Worm (Caenorhabditis elegans) whole organism, late embryonic: ENCODE measurements around the gene ZC449.1.

Experiments
- C08G9.2 ChIP-seq: sonication (generic microtip); optimal IDR thresholded peaks from 2 replicates; lab custom pipeline; 2016; ENCODE audit warnings: mild to moderate bottlenecking, missing genetic modification characterization, moderate library complexity, missing compliant biosample characterization
- C38D4.7 ChIP-seq: fragments of 200-800 bp; sonication (Bioruptor generic); optimal IDR thresholded peaks from 2 replicates; lab custom pipeline; 2018; ENCODE audit warnings: mild to moderate bottlenecking, missing genetic modification characterization, moderate library complexity, missing compliant biosample characterization
- K02D7.2 ChIP-seq: sonication (generic microtip); optimal IDR thresholded peaks from 2 replicates; lab custom pipeline; 2017; ENCODE audit warnings: mild to moderate bottlenecking, missing genetic modification characterization, missing compliant biosample characterization
- ahr-1 ChIP-seq: sonication (generic microtip); optimal IDR thresholded peaks from 2 replicates; lab custom pipeline; 2016; ENCODE audit warnings: missing genetic modification characterization, missing compliant biosample characterization
- ama-1 ChIP-seq: fragments of 150-350 bp; optimal IDR thresholded peaks from 2 replicates; lab custom pipeline; 2014
- ceh-14 ChIP-seq: sonication (generic microtip); optimal IDR thresholded peaks from 2 replicates; lab custom pipeline; 2016; ENCODE audit warnings: missing genotype, missing genetic modification characterization, missing compliant biosample characterization
- ceh-18 ChIP-seq: sonication (generic microtip); optimal IDR thresholded peaks from 2 replicates; lab custom pipeline; 2016; ENCODE audit warnings: missing genetic modification characterization, missing compliant biosample characterization
- ceh-2 ChIP-seq: sonication (generic microtip); optimal IDR thresholded peaks from 2 replicates; lab custom pipeline; 2016; ENCODE audit warnings: missing genotype, missing genetic modification characterization, missing compliant biosample characterization
- ceh-22 ChIP-seq: sonication (generic microtip); optimal IDR thresholded peaks from 2 replicates; lab custom pipeline; 2017; ENCODE audit warnings: missing biosample characterization, missing genetic modification characterization
- ceh-31 ChIP-seq: sonication (generic microtip); optimal IDR thresholded peaks from 2 replicates; lab custom pipeline; 2016; ENCODE audit warnings: missing genetic modification characterization, missing compliant biosample characterization
- ceh-34 ChIP-seq: sonication (generic microtip); optimal IDR thresholded peaks from 2 replicates; lab custom pipeline; 2016; ENCODE audit warnings: mild to moderate bottlenecking, missing genetic modification characterization, missing compliant biosample characterization
- ceh-6 ChIP-seq: fragments of 200-800 bp; sonication (Bioruptor generic); optimal IDR thresholded peaks from 2 replicates; lab custom pipeline; 2018; ENCODE audit warnings: mild to moderate bottlenecking, missing genetic modification characterization, missing compliant biosample characterization
- che-1 ChIP-seq: sonication (generic microtip); optimal IDR thresholded peaks from 2 replicates; lab custom pipeline; 2016; ENCODE audit warnings: mild to moderate bottlenecking, missing genetic modification characterization, missing compliant biosample characterization
- dve-1 ChIP-seq: sonication (generic microtip); optimal IDR thresholded peaks from 2 replicates; lab custom pipeline; 2017; ENCODE audit warnings: antibody characterized with exemption, mild to moderate bottlenecking, missing genetic modification characterization, missing compliant biosample characterization
- eyg-1 ChIP-seq: sonication (generic microtip); optimal IDR thresholded peaks from 2 replicates; lab custom pipeline; 2016; ENCODE audit warnings: missing genotype, missing genetic modification characterization, missing compliant biosample characterization
- fkh-10 ChIP-seq: fragments of 150-350 bp; optimal IDR thresholded peaks from 2 replicates; lab custom pipeline; 2014; ENCODE audit warnings: missing biosample characterization, missing genetic modification reagents, missing genetic modification characterization
- gmeb-2 ChIP-seq: sonication (generic microtip); optimal IDR thresholded peaks from 2 replicates; lab custom pipeline; 2016; ENCODE audit warnings: missing genetic modification characterization, inconsistent platforms, missing compliant biosample characterization
- hlh-30 ChIP-seq: sonication (generic microtip); optimal IDR thresholded peaks from 2 replicates; lab custom pipeline; 2017; ENCODE audit warnings: antibody characterized with exemption, missing genetic modification characterization, missing compliant biosample characterization; ENCODE audit not compliant: insufficient read depth
- hlh-6 ChIP-seq: sonication (generic microtip); optimal IDR thresholded peaks from 2 replicates; lab custom pipeline; 2016; ENCODE audit warnings: missing genotype, missing genetic modification characterization, missing compliant biosample characterization
- hlh-8 ChIP-seq: sonication (generic microtip); optimal IDR thresholded peaks from 2 replicates; lab custom pipeline; 2016; ENCODE audit warnings: missing genotype, missing genetic modification characterization, missing compliant biosample characterization
- lim-6 ChIP-seq: sonication (generic microtip); optimal IDR thresholded peaks from 2 replicates; lab custom pipeline; 2016; ENCODE audit warnings: missing genetic modification characterization, missing compliant biosample characterization
- madf-2 ChIP-seq: sonication (generic microtip); optimal IDR thresholded peaks from 2 replicates; lab custom pipeline; 2017; ENCODE audit warnings: missing genetic modification characterization, missing compliant biosample characterization
- mec-3 ChIP-seq: sonication (generic microtip); optimal IDR thresholded peaks from 2 replicates; lab custom pipeline; 2016; ENCODE audit warnings: borderline replicate concordance, missing genetic modification characterization, missing compliant biosample characterization
- pag-3 ChIP-seq: sonication (generic microtip); optimal IDR thresholded peaks from 2 replicates; lab custom pipeline; 2016; ENCODE audit warnings: missing compliant biosample characterization, missing genetic modification characterization, borderline replicate concordance
- pat-9 ChIP-seq: fragments of 200-800 bp; sonication (Bioruptor generic); optimal IDR thresholded peaks from 2 replicates; lab custom pipeline; 2018; ENCODE audit warnings: mild to moderate bottlenecking, missing genetic modification characterization, moderate library complexity, missing compliant biosample characterization
- pax-1 ChIP-seq: fragments of 150-350 bp; optimal IDR thresholded peaks from 2 replicates; lab custom pipeline; 2014; ENCODE audit warnings: missing biosample characterization, missing genetic modification characterization
- pha-2 ChIP-seq: sonication (generic microtip); optimal IDR thresholded peaks from 2 replicates; lab custom pipeline; 2017; ENCODE audit warnings: mild to moderate bottlenecking, missing genetic modification characterization, missing compliant biosample characterization
- pros-1 ChIP-seq: fragments of 150-350 bp; optimal IDR thresholded peaks from 2 replicates; lab custom pipeline; 2014; ENCODE audit warnings: missing biosample characterization, missing genetic modification reagents, missing genetic modification characterization
- ref-2 ChIP-seq: sonication (generic microtip); optimal IDR thresholded peaks from 2 replicates; lab custom pipeline; 2016; ENCODE audit warnings: missing genetic modification characterization, missing compliant biosample characterization
- sdc-2 ChIP-seq: sonication (generic microtip); optimal IDR thresholded peaks from 2 replicates; lab custom pipeline; 2016; ENCODE audit warnings: missing genotype, missing genetic modification characterization, missing compliant biosample characterization
- syd-9 ChIP-seq: sonication (generic microtip); optimal IDR thresholded peaks from 2 replicates; lab custom pipeline; 2016; ENCODE audit warnings: mild to moderate bottlenecking, missing genetic modification characterization, moderate library complexity, missing compliant biosample characterization
- tbx-2 ChIP-seq: sonication (generic microtip); optimal IDR thresholded peaks from 2 replicates; lab custom pipeline; 2016; ENCODE audit warnings: missing genetic modification characterization, missing compliant biosample characterization
- tbx-7 ChIP-seq: sonication (generic microtip); optimal IDR thresholded peaks from 2 replicates; lab custom pipeline; 2016; ENCODE audit warnings: missing genotype, missing genetic modification characterization, missing compliant biosample characterization
- unc-3 ChIP-seq, 2 experiments: fragments of 200-800 bp in 1 of 2; sonication (Bioruptor generic) in 1 of 2; sonication (generic microtip) in 1 of 2; conservative IDR thresholded peaks in 1 of 2; optimal IDR thresholded peaks in 1 of 2; 2 replicates each; pipeline versions ENCODE4 v1.3.6 to Lab custom; 2016 to 2022; ENCODE audit warnings: missing compliant biosample characterization in 2 of 2, missing genetic modification characterization in 2 of 2, missing genetic modification reagents in 1 of 2
- unc-42 ChIP-seq: sonication (generic microtip); optimal IDR thresholded peaks from 2 replicates; lab custom pipeline; 2016; ENCODE audit warnings: missing genotype, missing genetic modification characterization, missing compliant biosample characterization
- unc-55 ChIP-seq: sonication (generic microtip); optimal IDR thresholded peaks from 2 replicates; lab custom pipeline; 2017; ENCODE audit warnings: missing biosample characterization, missing genetic modification reagents, missing genetic modification characterization
- unc-86 ChIP-seq: sonication (generic microtip); optimal IDR thresholded peaks from 2 replicates; lab custom pipeline; 2016; ENCODE audit warnings: missing genetic modification characterization, missing compliant biosample characterization
- ztf-16 ChIP-seq: sonication (generic microtip); optimal IDR thresholded peaks from 2 replicates; lab custom pipeline; 2017; ENCODE audit warnings: missing genetic modification characterization, missing compliant biosample characterization

Gene ZC449.1

ce11 chrX:4981579-4981978, 42.6 kb upstream of the ZC449.1 start:
- TF ChIP-seq tbx-7 (tag; lab: Kevin White, UChicago): no peak
- no peak for TF ChIP-seq C08G9.2 (tag; lab: Kevin White, UChicago)
- no peak for TF ChIP-seq ref-2 (tag; lab: Kevin White, UChicago)
- TF ChIP-seq, all 69 proteins: peak for 0

- TF ChIP-seq ceh-34 (tag; lab: Kevin White, UChicago) (no peak), hlh-8 (tag; lab: Kevin White, UChicago) (no peak), ahr-1 (tag; lab: Kevin White, UChicago) (no peak), ztf-16 (tag; lab: Kevin White, UChicago) (no peak), C08G9.2 (tag; lab: Kevin White, UChicago) (peak; percentile 24), sdc-2 (no peak), lim-6 (tag; lab: Kevin White, UChicago) (no peak), ceh-18 (no peak), ceh-14 (tag; lab: Kevin White, UChicago) (peak; percentile 33), unc-42 (peak; percentile 42), hlh-6 (tag; lab: Kevin White, UChicago) (no peak), dve-1 (tag; lab: Kevin White, UChicago) (no peak), gmeb-2 (tag; lab: Kevin White, UChicago) (no peak), K02D7.2 (tag; lab: Kevin White, UChicago) (no peak), tbx-2 (tag; lab: Kevin White, UChicago) (peak; percentile 33), syd-9 (tag; lab: Kevin White, UChicago) (no peak), madf-2 (tag; lab: Kevin White, UChicago) (no peak), ceh-6 (GFP tag; lab: Kevin White, UChicago) (no peak), pat-9 (tag; lab: Kevin White, UChicago) (no peak), ref-2 (tag; lab: Kevin White, UChicago) (no peak), pros-1 (no peak), ceh-31 (tag; lab: Kevin White, UChicago) (peak; percentile 12)
Observed at ce11 chrX:4982009-4982625, 42.1 kb upstream of the ZC449.1 start.

DNA sequence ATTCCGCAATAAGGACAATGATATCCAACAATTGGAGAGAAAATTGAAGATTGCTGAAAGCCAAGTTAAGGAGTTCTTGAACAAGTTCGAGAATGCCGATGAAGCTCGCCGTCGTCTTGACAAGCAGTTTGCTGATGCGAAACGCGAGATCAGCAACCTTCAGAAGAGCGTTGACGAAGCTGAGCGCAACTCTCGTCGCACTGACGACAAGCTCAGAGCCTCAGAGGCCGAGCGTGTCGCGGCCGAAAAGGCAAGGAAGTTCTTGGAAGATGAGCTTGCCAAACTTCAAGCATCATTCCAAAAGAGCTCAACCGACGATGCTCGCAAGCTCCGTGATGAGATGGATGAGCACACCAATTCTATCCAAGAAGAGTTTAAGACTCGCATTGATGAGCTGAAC, 37.9 kb upstream of the ZC449.1 start:
- TF ChIP-seq unc-42 (no peak), C38D4.7 (no peak), ceh-2 (tag; lab: Kevin White, UChicago) (no peak), unc-55 (GFP tag; lab: Kevin White, UChicago) (no peak), tbx-2 (tag; lab: Kevin White, UChicago) (no peak), pax-1 (tag; lab: Kevin White, UChicago) (no peak), madf-2 (tag; lab: Kevin White, UChicago) (no peak), unc-86 (no peak), unc-3 (GFP tag; conservative IDR thresholded peaks at IDR 0.05; lab: Robert Waterston, UW) (no peak), unc-3 (tag; optimal IDR thresholded peaks at IDR 0.05; lab: Kevin White, UChicago) (no peak), ahr-1 (tag; lab: Kevin White, UChicago) (no peak), ceh-6 (GFP tag; lab: Kevin White, UChicago) (no peak), ceh-22 (no peak), hlh-30 (tag; lab: Kevin White, UChicago) (no peak), dve-1 (tag; lab: Kevin White, UChicago) (no peak), che-1 (tag; lab: Kevin White, UChicago) (no peak), mec-3 (tag; lab: Kevin White, UChicago) (no peak), ama-1 (lab: Kevin White, UChicago) (no peak)

ce11 chrX:4987617-4988016, 36.6 kb upstream of the ZC449.1 start:
- no peak for TF ChIP-seq fkh-10 (GFP tag; lab: Kevin White, UChicago)
- TF ChIP-seq tbx-7 (tag; lab: Kevin White, UChicago): no peak
- no peak for TF ChIP-seq ceh-18
- TF ChIP-seq pha-2 (tag; lab: Kevin White, UChicago): no peak
- TF ChIP-seq ceh-2 (tag; lab: Kevin White, UChicago): no peak
- no peak for TF ChIP-seq unc-42
- TF ChIP-seq hlh-8 (tag; lab: Kevin White, UChicago): no peak
- TF ChIP-seq ceh-34 (tag; lab: Kevin White, UChicago): no peak
- no peak for TF ChIP-seq madf-2 (tag; lab: Kevin White, UChicago)
- no peak for TF ChIP-seq ztf-16 (tag; lab: Kevin White, UChicago)
- TF ChIP-seq pag-3: no peak
- no peak for TF ChIP-seq hlh-6 (tag; lab: Kevin White, UChicago)
- no peak for TF ChIP-seq eyg-1 (tag; lab: Kevin White, UChicago)
- TF ChIP-seq pat-9 (tag; lab: Kevin White, UChicago): no peak
- TF ChIP-seq tbx-2 (tag; lab: Kevin White, UChicago): no peak
